Fruit fly (Drosophila melanogaster) ovary, adult (tissue): ENCODE results near the gene CG16974.

ENCODE experiments used
- CG17801 ChIP-seq: fragments of 200-800 bp; optimal IDR thresholded peaks from 2 replicates; lab custom pipeline; 2019; ENCODE audit warnings: missing biosample characterization, mild to moderate bottlenecking, missing genetic modification characterization, moderate library complexity; ENCODE audit not compliant: partially characterized antibody

The CG16974 gene

dm6 chr2L:13165802-13166347 lies 25.9 kb downstream of the CG16974 start, which contains the start of gene DnaJ-H:
Gene DnaJ-H, minus strand, starts transcription at chr2L:13166072.
- no peak for TF ChIP-seq CG17801

dm6 chr2L:13164994-13165801 lies 26.6 kb downstream of the CG16974 start, which contains the start of gene Sirt1:
Gene Sirt1, plus strand, starts transcription at chr2L:13165564.
- TF ChIP-seq CG17801: peak; percentile 65

dm6 chr2L:13160227-13160626 lies 31.6 kb downstream of the CG16974 start, which contains the start of gene kmg:
Gene kmg, plus strand, starts transcription at chr2L:13160527.
- TF ChIP-seq CG17801: no peak

dm6 chr2L:13158510-13158909 lies 33.3 kb downstream of the CG16974 start, which contains the start of gene Pk34A:
Gene Pk34A, plus strand, starts transcription at chr2L:13158810.
- no peak for TF ChIP-seq CG17801

- peak; percentile 27 for TF ChIP-seq CG17801
Measured at dm6 chr2L:13157903-13158302, 33.9 kb downstream of the CG16974 start.

dm6 chr2L:13156349-13156748 lies 35.4 kb downstream of the CG16974 start:
- no peak for TF ChIP-seq CG17801

DNA sequence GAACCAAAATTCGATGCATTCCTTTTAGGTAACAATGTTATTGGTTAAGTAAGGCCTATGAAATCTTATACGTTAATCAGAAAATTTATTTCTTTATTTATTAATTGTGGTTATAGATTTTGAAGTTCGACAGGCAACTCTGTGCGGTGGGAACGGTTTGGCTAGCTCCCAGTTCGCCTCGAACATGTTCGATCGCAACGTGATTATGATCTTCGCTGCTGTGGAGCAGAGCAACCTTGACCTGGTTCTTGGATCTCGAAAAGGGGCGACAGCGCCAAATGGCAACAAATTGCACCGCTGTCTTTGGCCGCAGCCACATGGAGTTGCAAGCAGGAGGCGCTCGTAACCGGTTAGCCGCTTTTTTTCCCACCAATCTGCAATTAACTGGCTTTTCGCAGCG lies 37.5 kb downstream of the CG16974 start:
- no peak for TF ChIP-seq CG17801

DNA sequence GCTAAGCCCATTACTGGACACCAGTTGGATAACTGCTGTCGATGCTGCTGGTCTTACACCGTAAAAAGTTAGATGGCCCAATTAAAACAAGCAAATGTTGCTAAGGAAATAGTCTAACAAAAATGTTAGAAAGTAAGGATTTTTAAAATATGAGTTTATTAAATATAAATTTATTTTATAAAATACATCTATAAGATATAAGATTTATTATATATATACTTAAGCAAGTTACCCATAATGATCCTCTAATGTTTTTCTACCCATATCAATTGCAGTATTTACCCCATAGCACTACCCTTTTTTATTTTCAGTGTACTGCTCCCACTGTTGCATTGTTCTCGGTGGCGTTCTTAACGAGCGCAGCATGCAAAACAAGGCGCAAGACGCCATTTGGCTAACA lies 45.5 kb downstream of the CG16974 start:
- TF ChIP-seq CG17801: no peak

dm6 chr2L:13145035-13145683 lies 46.6 kb downstream of the CG16974 start:
- peak; percentile 39 for TF ChIP-seq CG17801

- TF ChIP-seq CG17801: no peak
Measured at dm6 chr2L:13143522-13143921, 48.3 kb downstream of the CG16974 start, which contains the start of gene CG16978. Gene CG16978, minus strand, starts transcription at chr2L:13143622.

DNA sequence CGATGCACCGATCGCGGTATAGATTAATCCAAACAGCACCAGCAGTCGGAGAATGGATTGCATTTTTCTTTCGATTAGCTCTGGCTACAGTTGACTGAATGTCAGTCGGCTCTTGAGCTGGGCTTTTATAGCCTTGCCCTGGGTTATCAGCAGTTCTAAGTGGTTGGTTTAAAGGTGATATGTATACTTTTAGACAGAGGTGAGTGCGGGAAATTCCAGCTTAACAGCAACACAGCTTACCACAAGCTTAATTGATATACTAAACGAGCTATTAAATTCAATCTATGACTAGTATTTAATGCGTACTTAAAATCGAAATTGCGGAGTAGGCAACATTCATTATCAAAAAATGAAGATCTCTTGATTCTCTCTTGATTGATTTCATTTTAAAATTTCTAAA lies 49.0 kb downstream of the CG16974 start, which contains the start of gene CG9928:
TSS of gene CG9928 (minus strand) at position 101 of the 400 bp plus-strand sequence.
- no peak for TF ChIP-seq CG17801

DNA sequence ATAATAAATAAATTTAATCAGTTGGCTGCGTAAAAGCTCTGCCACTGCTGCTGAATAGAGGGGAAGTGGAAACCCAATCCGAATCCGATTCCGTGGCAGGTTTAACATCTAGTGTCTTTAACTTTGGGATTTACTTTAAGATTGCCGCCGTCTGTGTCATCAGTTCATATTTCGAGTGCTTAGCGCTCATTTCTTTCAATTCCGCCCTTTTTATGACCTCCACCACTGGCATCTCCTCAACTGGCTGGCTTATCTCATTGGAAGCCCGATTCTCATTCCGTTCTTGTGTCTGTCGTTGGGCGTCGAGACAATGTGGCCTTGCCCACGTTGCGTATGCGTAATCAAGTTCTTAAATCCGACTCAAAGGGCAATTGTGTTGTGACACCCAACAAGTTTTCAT lies 50.9 kb downstream of the CG16974 start:
- no peak for TF ChIP-seq CG17801

DNA sequence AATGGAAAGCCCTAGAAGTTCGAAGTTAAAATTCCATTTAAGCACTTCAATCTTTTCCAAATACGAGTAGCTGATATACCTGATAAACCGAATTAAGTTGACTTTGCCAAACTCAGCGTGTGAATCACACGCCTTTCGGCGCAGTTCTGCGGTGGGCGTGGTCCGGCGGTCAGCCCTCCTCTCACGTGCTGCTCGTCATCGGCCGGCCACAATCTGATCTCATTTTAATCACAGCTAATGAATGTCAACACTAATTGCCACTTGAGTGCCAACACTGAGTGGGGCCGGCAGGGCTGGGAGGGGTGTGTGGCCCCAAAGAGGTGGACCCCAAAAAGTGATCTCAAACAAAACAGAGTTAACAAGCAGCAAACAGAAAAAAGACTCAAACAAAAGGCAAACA lies 55.9 kb downstream of the CG16974 start:
- TF ChIP-seq CG17801: no peak
